Worm (Caenorhabditis elegans) whole organism, L2 larva: ENCODE measurements around the gene F56D1.1.

Experiments used
- C34F6.9 ChIP-seq: fragments of 150-350 bp; optimal IDR thresholded peaks from 2 replicates; lab custom pipeline; 2014; ENCODE audit warnings: missing biosample characterization, missing genetic modification characterization
- F13H6.1 ChIP-seq: sonication (generic microtip); optimal IDR thresholded peaks from 2 replicates; lab custom pipeline; 2016; ENCODE audit warnings: missing genetic modification characterization, missing compliant biosample characterization
- R02D3.7 ChIP-seq: fragments of 150-350 bp; optimal IDR thresholded peaks from 2 replicates; lab custom pipeline; 2014; ENCODE audit warnings: missing biosample characterization, missing genetic modification characterization
- Y55F3AM.14 ChIP-seq: fragments of 200-800 bp; sonication (Bioruptor generic); optimal IDR thresholded peaks from 2 replicates; lab custom pipeline; 2018; ENCODE audit warnings: mild to moderate bottlenecking, missing genetic modification characterization, missing compliant biosample characterization
- ZK546.5 ChIP-seq: sonication (generic microtip); optimal IDR thresholded peaks from 2 replicates; lab custom pipeline; 2017; ENCODE audit warnings: missing biosample characterization, missing genetic modification characterization
- ama-1 ChIP-seq: fragments of 150-350 bp; optimal IDR thresholded peaks from 2 replicates; lab custom pipeline; 2018; ENCODE audit warnings: inconsistent platforms
- blmp-1 ChIP-seq: sonication (generic microtip); optimal IDR thresholded peaks from 2 replicates; lab custom pipeline; 2017; ENCODE audit warnings: missing genetic modification characterization, mild to moderate bottlenecking, missing compliant biosample characterization, antibody characterized with exemption, moderate library complexity; ENCODE audit not compliant: insufficient read depth
- ceh-16 ChIP-seq: fragments of 150-350 bp; optimal IDR thresholded peaks from 2 replicates; lab custom pipeline; 2014; ENCODE audit warnings: missing biosample characterization, missing genetic modification characterization
- dmd-4 ChIP-seq: sonication (generic microtip); optimal IDR thresholded peaks from 2 replicates; lab custom pipeline; 2017; ENCODE audit warnings: missing biosample characterization, missing genetic modification characterization
- elt-1 ChIP-seq: fragments of 150-350 bp; optimal IDR thresholded peaks from 2 replicates; lab custom pipeline; 2014; ENCODE audit warnings: missing biosample characterization, missing genetic modification characterization
- elt-3 ChIP-seq: sonication (generic microtip); optimal IDR thresholded peaks from 2 replicates; lab custom pipeline; 2017; ENCODE audit warnings: missing biosample characterization, missing genetic modification characterization
- fos-1 ChIP-seq: fragments of 150-350 bp; optimal IDR thresholded peaks from 2 replicates; lab custom pipeline; 2014; ENCODE audit warnings: missing biosample characterization, missing genetic modification characterization
- gmeb-1 ChIP-seq: fragments of 150-350 bp; optimal IDR thresholded peaks from 2 replicates; lab custom pipeline; 2014; ENCODE audit warnings: missing biosample characterization, missing genetic modification characterization
- lin-11 ChIP-seq: fragments of 150-350 bp; sonication (generic microtip); optimal IDR thresholded peaks from 2 replicates; lab custom pipeline; 2014; ENCODE audit warnings: missing biosample characterization, missing genetic modification characterization, inconsistent platforms, mixed read lengths
- lin-13 ChIP-seq: fragments of 150-350 bp; optimal IDR thresholded peaks from 2 replicates; lab custom pipeline; 2014; ENCODE audit warnings: missing biosample characterization, missing genetic modification reagents, missing genetic modification characterization
- lin-39 ChIP-seq: fragments of 150-350 bp; optimal IDR thresholded peaks from 2 replicates; lab custom pipeline; 2014; ENCODE audit warnings: missing biosample characterization, missing genetic modification reagents, missing genetic modification characterization
- lsy-2 ChIP-seq, 2 experiments: fragments of 150-350 bp in 1 of 2; sonication (generic microtip) in 1 of 2; optimal IDR thresholded peaks; 2 replicates each; lab custom pipeline; 2014 to 2017; ENCODE audit warnings: missing biosample characterization in 2 of 2, missing genetic modification characterization in 2 of 2
- mab-5 ChIP-seq: fragments of 150-350 bp; optimal IDR thresholded peaks from 2 replicates; lab custom pipeline; 2014; ENCODE audit warnings: missing biosample characterization, missing genetic modification characterization
- mbf-1 ChIP-seq: sonication (generic microtip); optimal IDR thresholded peaks from 2 replicates; lab custom pipeline; 2017; ENCODE audit warnings: missing biosample characterization, missing genetic modification characterization
- mdl-1 ChIP-seq, 2 experiments: fragments of 150-350 bp in 1 of 2; sonication (generic microtip) in 1 of 2; optimal IDR thresholded peaks; 2 replicates each; lab custom pipeline; 2017; ENCODE audit warnings: missing biosample characterization in 2 of 2, missing genetic modification characterization in 2 of 2
- nhr-10 ChIP-seq: sonication (generic microtip); optimal IDR thresholded peaks from 2 replicates; lab custom pipeline; 2017; ENCODE audit warnings: missing biosample characterization, missing genetic modification characterization
- nhr-12 ChIP-seq: fragments of 150-350 bp; optimal IDR thresholded peaks from 2 replicates; lab custom pipeline; 2014; ENCODE audit warnings: missing biosample characterization, missing genetic modification characterization
- nhr-129 ChIP-seq: fragments of 150-350 bp; optimal IDR thresholded peaks from 2 replicates; lab custom pipeline; 2014; ENCODE audit warnings: missing biosample characterization, missing genetic modification characterization
- nhr-23 ChIP-seq: fragments of 150-350 bp; optimal IDR thresholded peaks from 2 replicates; lab custom pipeline; 2014; ENCODE audit warnings: missing biosample characterization, missing genetic modification reagents, missing genetic modification characterization
- nhr-237 ChIP-seq: fragments of 150-350 bp; optimal IDR thresholded peaks from 2 replicates; lab custom pipeline; 2014; ENCODE audit warnings: missing biosample characterization, missing genetic modification characterization
- nhr-6 ChIP-seq: fragments of 150-350 bp; optimal IDR thresholded peaks from 2 replicates; lab custom pipeline; 2014; ENCODE audit warnings: missing biosample characterization, missing genetic modification characterization
- nhr-77 ChIP-seq: fragments of 150-350 bp; optimal IDR thresholded peaks from 2 replicates; lab custom pipeline; 2014; ENCODE audit warnings: missing biosample characterization, missing genetic modification characterization
- peb-1 ChIP-seq: fragments of 150-350 bp; optimal IDR thresholded peaks from 2 replicates; lab custom pipeline; 2014; ENCODE audit warnings: missing biosample characterization, missing genetic modification characterization
- sem-4 ChIP-seq: fragments of 150-350 bp; optimal IDR thresholded peaks from 2 replicates; lab custom pipeline; 2014; ENCODE audit warnings: missing biosample characterization, missing genetic modification reagents, missing genetic modification characterization
- skn-1 ChIP-seq: sonication (generic microtip); optimal IDR thresholded peaks from 2 replicates; lab custom pipeline; 2017; ENCODE audit warnings: missing biosample characterization, missing genetic modification characterization
- sma-3 ChIP-seq: sonication (generic microtip); optimal IDR thresholded peaks from 2 replicates; lab custom pipeline; 2016; ENCODE audit warnings: missing genetic modification reagents, missing genetic modification characterization, missing compliant biosample characterization
- snpc-4 ChIP-seq: fragments of 150-350 bp; optimal IDR thresholded peaks from 2 replicates; lab custom pipeline; 2014; ENCODE audit warnings: missing biosample characterization, missing genetic modification characterization
- unc-39 ChIP-seq: fragments of 150-350 bp; optimal IDR thresholded peaks from 2 replicates; lab custom pipeline; 2014; ENCODE audit warnings: missing biosample characterization, missing genetic modification characterization
- unc-55 ChIP-seq: fragments of 150-350 bp; sonication (generic microtip); optimal IDR thresholded peaks from 3 replicates; lab custom pipeline; 2014; ENCODE audit warnings: missing biosample characterization, missing genetic modification reagents, missing genetic modification characterization
- unc-62 ChIP-seq: fragments of 150-350 bp; optimal IDR thresholded peaks from 2 replicates; lab custom pipeline; 2014; ENCODE audit warnings: missing biosample characterization, missing genetic modification reagents, missing genetic modification characterization
- zag-1 ChIP-seq: fragments of 150-350 bp; optimal IDR thresholded peaks from 2 replicates; lab custom pipeline; 2014; ENCODE audit warnings: missing biosample characterization, missing genetic modification characterization
- ztf-1 ChIP-seq: fragments of 200-800 bp; sonication (Bioruptor generic); conservative IDR thresholded peaks from 2 replicates; pipeline ENCODE4 v1.3.6; 2022; ENCODE audit warnings: missing genetic modification characterization, missing compliant biosample characterization
- ztf-4 ChIP-seq: fragments of 150-350 bp; optimal IDR thresholded peaks from 2 replicates; lab custom pipeline; 2014; ENCODE audit warnings: missing biosample characterization, missing genetic modification characterization

The F56D1.1 gene

DNA sequence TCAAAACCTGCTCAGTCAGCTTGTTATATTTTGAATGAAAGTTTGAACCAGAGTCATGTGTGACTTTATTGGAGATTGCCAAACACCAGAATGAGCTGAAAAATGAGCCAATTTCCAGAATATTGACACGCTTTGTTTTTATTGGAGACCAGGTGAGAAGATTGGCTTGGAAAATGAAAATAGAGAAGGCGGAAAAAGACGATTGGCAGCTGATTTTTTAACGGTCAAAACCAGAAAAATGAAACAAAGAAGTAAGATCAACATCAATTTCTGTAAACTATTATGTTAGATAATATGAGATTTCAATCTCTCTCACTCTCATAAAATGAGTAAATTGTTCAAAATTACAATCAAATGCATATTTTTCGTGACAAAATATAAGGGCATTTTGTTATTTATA lies 45.3 kb upstream of the F56D1.1 start, which contains the start of gene srx-114:
Gene srx-114, minus strand, starts transcription at position 101 of the 400 bp plus-strand sequence.
- TF ChIP-seq lin-13 (no peak), ceh-16 (tag; lab: Kevin White, UChicago) (no peak), snpc-4 (no peak), nhr-237 (tag; lab: Kevin White, UChicago) (no peak)

DNA sequence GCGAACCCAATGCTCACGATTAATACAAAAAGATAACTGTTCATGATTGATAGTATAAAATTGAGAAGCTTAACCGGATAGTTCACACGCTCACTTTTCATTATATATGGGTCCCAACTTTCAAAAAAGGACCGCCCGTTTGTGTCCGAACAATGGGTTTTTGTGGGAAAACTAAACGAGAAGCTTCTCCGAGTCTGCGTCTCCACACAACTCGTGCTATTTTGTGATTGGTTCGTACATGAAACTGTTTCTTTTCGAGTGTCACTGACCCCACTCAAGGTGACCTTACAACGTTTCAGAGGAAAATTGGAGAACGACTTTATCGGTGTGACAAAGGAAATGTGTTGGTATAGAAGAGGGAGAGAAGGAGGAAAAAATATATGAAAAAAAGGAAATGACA lies 41.6 kb upstream of the F56D1.1 start, which contains the start of gene dct-5:
Gene dct-5, minus strand, starts transcription at position 101 of the 400 bp plus-strand sequence.
- TF ChIP-seq C34F6.9: no peak
- no peak for TF ChIP-seq ama-1 (lab: Kevin White, UChicago)
- TF ChIP-seq sem-4 (tag; lab: Kevin White, UChicago): no peak
- no peak for TF ChIP-seq ztf-1 (GFP tag; lab: Robert Waterston, UW)
- no peak for TF ChIP-seq mdl-1 (tag; optimal IDR thresholded peaks at IDR 0.05; lab: Kevin White, UChicago)
- no peak for TF ChIP-seq nhr-23
- no peak for TF ChIP-seq nhr-77 (tag; lab: Kevin White, UChicago)
- TF ChIP-seq nhr-129: no peak
- TF ChIP-seq nhr-10 (tag; lab: Kevin White, UChicago): no peak
- TF ChIP-seq ZK546.5 (tag; lab: Kevin White, UChicago): no peak
- no peak for TF ChIP-seq peb-1 (tag; lab: Kevin White, UChicago)
- no peak for TF ChIP-seq nhr-12
- no peak for TF ChIP-seq unc-62 (GFP tag; lab: Kevin White, UChicago)
- no peak for TF ChIP-seq ztf-4 (tag; lab: Kevin White, UChicago)
- TF ChIP-seq F13H6.1 (tag; lab: Kevin White, UChicago): no peak
- TF ChIP-seq elt-1 (tag; lab: Kevin White, UChicago): no peak
- TF ChIP-seq mab-5 (tag; lab: Kevin White, UChicago): no peak
- TF ChIP-seq skn-1 (tag; lab: Kevin White, UChicago): no peak
- TF ChIP-seq lsy-2 (tag; optimal IDR thresholded peaks at IDR 0.05; lab: Kevin White, UChicago): no peak
- no peak for TF ChIP-seq unc-55

DNA sequence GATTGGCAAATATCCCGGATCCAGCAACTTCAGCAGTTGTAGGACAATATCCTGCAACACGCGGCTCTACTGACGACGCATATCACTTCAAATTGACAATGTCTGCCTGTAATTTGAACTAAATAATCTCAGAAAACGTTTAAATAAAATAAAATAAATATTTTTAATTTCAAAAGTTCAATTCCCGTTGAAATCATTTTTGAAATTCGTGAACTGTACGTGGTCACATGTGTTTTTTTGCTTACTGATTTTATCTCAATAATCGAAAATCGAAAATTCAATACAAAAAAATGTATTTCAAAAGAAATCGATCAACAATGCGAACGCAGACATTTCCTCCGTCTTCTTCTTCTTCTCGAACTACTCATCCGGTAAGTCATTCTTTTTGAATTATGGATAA lies 40.8 kb upstream of the F56D1.1 start, which contains the start of gene F07F6.1:
Gene F07F6.1, plus strand, starts transcription at position 301 of the 400 bp plus-strand sequence.
- TF ChIP-seq nhr-12: no peak
- TF ChIP-seq dmd-4 (tag; lab: Kevin White, UChicago): no peak
- no peak for TF ChIP-seq snpc-4
- TF ChIP-seq ama-1 (lab: Kevin White, UChicago): no peak
- no peak for TF ChIP-seq R02D3.7 (tag; lab: Kevin White, UChicago)
- TF ChIP-seq C34F6.9: no peak
- TF ChIP-seq lsy-2 (tag; optimal IDR thresholded peaks at IDR 0.05; lab: Kevin White, UChicago): no peak
- TF ChIP-seq elt-3 (tag; lab: Kevin White, UChicago): no peak
- no peak for TF ChIP-seq lin-39 (tag; lab: Kevin White, UChicago)
- TF ChIP-seq fos-1 (tag; lab: Kevin White, UChicago): no peak
- TF ChIP-seq peb-1 (tag; lab: Kevin White, UChicago): no peak
- TF ChIP-seq elt-1 (tag; lab: Kevin White, UChicago): no peak
- no peak for TF ChIP-seq lin-13
- no peak for TF ChIP-seq blmp-1 (tag; lab: Kevin White, UChicago)
- no peak for TF ChIP-seq nhr-237 (tag; lab: Kevin White, UChicago)
- TF ChIP-seq Y55F3AM.14 (GFP tag; lab: Kevin White, UChicago): no peak
- TF ChIP-seq nhr-129: no peak

DNA sequence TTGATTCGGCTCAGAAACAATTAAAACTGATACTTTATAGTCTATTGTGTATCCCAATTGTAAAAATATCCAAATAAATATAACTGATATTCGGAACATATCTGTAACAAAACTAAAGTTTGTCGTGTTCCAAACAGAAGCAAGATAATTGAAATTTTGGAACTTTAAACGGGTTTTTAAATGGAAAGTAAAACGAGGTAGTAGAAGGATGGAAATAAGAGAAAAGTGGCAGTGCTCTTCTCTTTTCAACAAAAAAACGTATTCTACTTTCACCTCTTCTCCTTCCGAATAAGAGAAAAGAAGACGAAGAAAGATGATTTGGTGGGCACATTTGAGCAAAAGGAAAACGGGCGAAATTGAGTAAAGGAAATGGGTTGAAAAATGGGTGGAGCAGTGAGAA lies 31.9 kb upstream of the F56D1.1 start, which contains the start of gene nmr-1:
Gene nmr-1, minus strand, starts transcription at position 101 of the 400 bp plus-strand sequence.
- TF ChIP-seq C34F6.9 (no peak), lin-11 (tag; lab: Kevin White, UChicago) (no peak), nhr-6 (tag; lab: Kevin White, UChicago) (no peak), gmeb-1 (tag; lab: Kevin White, UChicago) (no peak), sma-3 (no peak), unc-39 (tag; lab: Kevin White, UChicago) (no peak), ama-1 (lab: Kevin White, UChicago) (no peak), ceh-16 (tag; lab: Kevin White, UChicago) (no peak), peb-1 (tag; lab: Kevin White, UChicago) (no peak), elt-1 (tag; lab: Kevin White, UChicago) (no peak), zag-1 (tag; lab: Kevin White, UChicago) (no peak), elt-3 (tag; lab: Kevin White, UChicago) (no peak), ZK546.5 (tag; lab: Kevin White, UChicago) (no peak), mbf-1 (tag; lab: Kevin White, UChicago) (no peak)
